Worm (Caenorhabditis elegans): ENCODE measurements around the gene psa-3.

DNA sequence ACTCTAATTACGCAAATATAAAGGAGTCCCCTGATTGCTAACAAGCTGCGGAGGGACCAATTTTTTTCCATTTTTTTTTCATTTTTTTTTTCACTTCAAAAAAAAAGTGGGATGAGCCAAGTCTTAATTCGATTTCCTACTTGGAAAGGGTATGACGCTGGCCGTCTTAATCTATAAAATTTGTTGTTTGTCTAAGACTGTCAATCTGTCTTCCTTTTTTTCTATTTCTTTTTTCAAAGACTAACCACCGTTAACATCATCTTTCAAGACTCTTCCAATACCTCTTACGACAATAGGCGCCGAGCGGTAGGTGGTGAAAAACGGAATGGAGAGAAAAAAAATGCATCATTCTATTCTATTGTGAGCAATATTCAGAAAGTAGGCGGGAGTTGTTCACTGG, 57.3 kb downstream of the psa-3 start:
- TF ChIP-seq pha-4 (tag; optimal IDR thresholded peaks at IDR 0.05) (no peak), lin-13 (tag; optimal IDR thresholded peaks at IDR 0.05) (no peak), blmp-1 (tag; optimal IDR thresholded peaks at IDR 0.05) (no peak), ces-1 (GFP tag; optimal IDR thresholded peaks at IDR 0.05) (peak; percentile 11), nhr-28 (tag; optimal IDR thresholded peaks at IDR 0.05) (no peak), mep-1 (tag; optimal IDR thresholded peaks at IDR 0.05) (no peak), lin-32 (GFP tag; optimal IDR thresholded peaks at IDR 0.05) (no peak), lsy-2 (tag; optimal IDR thresholded peaks at IDR 0.05) (no peak), elt-1 (tag; optimal IDR thresholded peaks at IDR 0.05; ENCODE audit: borderline replicate concordance, insufficient read depth) (no peak)
